Fruit fly (Drosophila melanogaster) whole organism, embryonic: ENCODE results near the gene Pdh.

ENCODE experiments used
- Awh ChIP-seq: fragments of 200-800 bp; sonication (Bioruptor generic); IDR thresholded peaks from 2 replicates; pipeline ENCODE4, ENCODE4 v1.3.6; 2022; ENCODE audit warnings: missing biosample characterization, missing genetic modification characterization
- CG10267 ChIP-seq: fragments of 200-800 bp; sonication (Bioruptor generic); optimal IDR thresholded peaks from 2 replicates; lab custom pipeline; 2018; ENCODE audit warnings: missing biosample characterization, mild to moderate bottlenecking, missing genetic modification characterization, moderate library complexity
- CG10321 ChIP-seq: fragments of 200-800 bp; sonication (Bioruptor generic); IDR thresholded peaks from 2 replicates; pipeline ENCODE4 v1.3.6; 2022; ENCODE audit warnings: missing biosample characterization, missing genetic modification characterization
- CG11504 ChIP-seq: fragments of 200-800 bp; sonication (Bioruptor generic); optimal IDR thresholded peaks from 3 replicates; lab custom pipeline; 2019; ENCODE audit warnings: missing biosample characterization, mild to moderate bottlenecking, missing genetic modification characterization, moderate library complexity
- CG11723 ChIP-seq: fragments of 200-800 bp; sonication (Bioruptor generic); optimal IDR thresholded peaks from 2 replicates; lab custom pipeline; 2017; ENCODE audit warnings: missing biosample characterization, mild to moderate bottlenecking, missing genetic modification characterization
- CG12391 ChIP-seq: fragments of 200-800 bp; sonication (Bioruptor generic); optimal IDR thresholded peaks from 3 replicates; lab custom pipeline; 2018; ENCODE audit warnings: missing biosample characterization, mild to moderate bottlenecking, missing genetic modification characterization, moderate library complexity
- CG13296 ChIP-seq: fragments of 200-800 bp; sonication (Bioruptor generic); optimal IDR thresholded peaks from 3 replicates; lab custom pipeline; 2018; ENCODE audit warnings: missing biosample characterization, mild to moderate bottlenecking, missing genetic modification characterization
- CG14667 ChIP-seq: fragments of 200-800 bp; sonication (Bioruptor generic); IDR thresholded peaks from 2 replicates; pipeline ENCODE4 v1.3.6; 2022; ENCODE audit warnings: missing biosample characterization, missing genetic modification characterization
- CG17186 ChIP-seq: fragments of 200-800 bp; sonication (Bioruptor generic); optimal IDR thresholded peaks from 3 replicates; lab custom pipeline; 2017; ENCODE audit warnings: missing biosample characterization, missing genetic modification reagents, missing genetic modification characterization
- CG1832 ChIP-seq: fragments of 200-800 bp; sonication (Bioruptor generic); optimal IDR thresholded peaks from 2 replicates; lab custom pipeline; 2017; ENCODE audit warnings: missing biosample characterization, mild to moderate bottlenecking, missing genetic modification characterization, inconsistent platforms
- CG2678 ChIP-seq: fragments of 200-800 bp; sonication (Bioruptor generic); optimal IDR thresholded peaks from 3 replicates; lab custom pipeline; 2019; ENCODE audit warnings: missing biosample characterization, mild to moderate bottlenecking, missing genetic modification characterization, moderate library complexity
- CG30403 ChIP-seq: fragments of 200-800 bp; sonication (Bioruptor generic); optimal IDR thresholded peaks from 3 replicates; lab custom pipeline; 2016; ENCODE audit warnings: missing biosample characterization, missing genetic modification characterization
- CG5180 ChIP-seq: fragments of 200-800 bp; sonication (Bioruptor generic); optimal IDR thresholded peaks from 3 replicates; lab custom pipeline; 2017; ENCODE audit warnings: missing biosample characterization, missing genetic modification characterization, mild to moderate bottlenecking, moderate library complexity, missing genetic modification reagents
- CG6175 ChIP-seq: fragments of 200-800 bp; sonication (Bioruptor generic); IDR thresholded peaks from 3 replicates; pipeline ENCODE4 v1.3.6; 2022; ENCODE audit warnings: missing biosample characterization, missing genetic modification characterization
- CG7556 ChIP-seq: fragments of 200-800 bp; sonication (Bioruptor generic); optimal IDR thresholded peaks from 2 replicates; lab custom pipeline; 2017; ENCODE audit warnings: missing biosample characterization, mild to moderate bottlenecking, missing genetic modification characterization
- CG8290 ChIP-seq, 3 experiments: fragments of 200-800 bp; sonication (Bioruptor generic); optimal IDR thresholded peaks; 2 replicates each; lab custom pipeline; 2016 to 2019; ENCODE audit warnings: missing biosample characterization in 3 of 3, missing genetic modification characterization in 3 of 3, mild to moderate bottlenecking in 2 of 3, moderate library complexity in 1 of 3
- CG9437 ChIP-seq: fragments of 200-800 bp; sonication (Bioruptor generic); optimal IDR thresholded peaks from 2 replicates; lab custom pipeline; 2018; ENCODE audit warnings: missing biosample characterization, mild to moderate bottlenecking, missing genetic modification characterization
- CkIIα-i1 ChIP-seq: fragments of 200-800 bp; sonication (Bioruptor generic); IDR thresholded peaks from 2 replicates; pipeline ENCODE4 v1.3.6; 2022; ENCODE audit warnings: missing biosample characterization, missing genetic modification characterization
- Deaf1 ChIP-seq: fragments of 200-800 bp; optimal IDR thresholded peaks from 3 replicates; lab custom pipeline; 2019; ENCODE audit warnings: missing biosample characterization, mild to moderate bottlenecking, missing genetic modification characterization, moderate library complexity
- Lhr ChIP-seq: fragments of 200-800 bp; sonication (Bioruptor generic); optimal IDR thresholded peaks from 3 replicates; lab custom pipeline; 2017; ENCODE audit warnings: mild to moderate bottlenecking, missing biosample characterization, missing genetic modification reagents, missing genetic modification characterization
- Max ChIP-seq: fragments of 200-800 bp; sonication (Bioruptor generic); optimal IDR thresholded peaks from 2 replicates; lab custom pipeline; 2016; ENCODE audit warnings: missing biosample characterization, mild to moderate bottlenecking, missing genetic modification characterization
- Med ChIP-seq: fragments of 200-800 bp; sonication (Bioruptor generic); peaks from one replicate; lab custom pipeline; 2016; ENCODE audit warnings: missing biosample characterization, missing genetic modification characterization, mild to moderate bottlenecking, inconsistent platforms, moderate library complexity
- NFAT ChIP-seq: fragments of 200-800 bp; sonication (Bioruptor generic); IDR thresholded peaks from 2 replicates; pipeline ENCODE4 v1.3.6; 2022; ENCODE audit warnings: missing biosample characterization, missing genetic modification characterization
- Oli ChIP-seq: fragments of 200-800 bp; sonication (Bioruptor generic); optimal IDR thresholded peaks from 2 replicates; lab custom pipeline; 2018; ENCODE audit warnings: missing biosample characterization, mild to moderate bottlenecking, missing genetic modification characterization, moderate library complexity
- Ptx1 ChIP-seq: fragments of 200-800 bp; sonication (Bioruptor generic); IDR thresholded peaks from 2 replicates; pipeline ENCODE4 v1.3.6; 2022; ENCODE audit warnings: missing biosample characterization, missing genetic modification characterization
- Rfx ChIP-seq: fragments of 200-800 bp; sonication (Bioruptor generic); IDR thresholded peaks from 2 replicates; pipeline ENCODE4 v1.3.6; 2022; ENCODE audit warnings: missing biosample characterization, missing genetic modification characterization
- Rx ChIP-seq: fragments of 200-800 bp; sonication (Bioruptor generic); IDR thresholded peaks from 2 replicates; pipeline ENCODE4 v1.3.6; 2022; ENCODE audit warnings: missing biosample characterization, missing genetic modification characterization
- chinmo ChIP-seq: fragments of 200-800 bp; sonication (Bioruptor generic); IDR thresholded peaks from 4 replicates; pipeline ENCODE4 v1.3.6; 2022; ENCODE audit warnings: missing biosample characterization, missing genetic modification characterization; ENCODE audit not compliant: partially characterized antibody
- ci ChIP-seq: fragments of 200-800 bp; sonication (Bioruptor generic); IDR thresholded peaks from 3 replicates; pipeline ENCODE4 v1.3.6; 2022; ENCODE audit warnings: missing biosample characterization, missing genetic modification characterization
- ewg ChIP-seq: fragments of 200-800 bp; sonication (Bioruptor generic); optimal IDR thresholded peaks from 3 replicates; lab custom pipeline; 2017; ENCODE audit warnings: mild to moderate bottlenecking, missing biosample characterization, missing genetic modification reagents, missing genetic modification characterization
- grau ChIP-seq: fragments of 200-800 bp; optimal IDR thresholded peaks from 3 replicates; lab custom pipeline; 2019; ENCODE audit warnings: missing biosample characterization, mild to moderate bottlenecking, missing genetic modification characterization, moderate library complexity
- hkb ChIP-seq, 2 experiments: fragments of 200-800 bp in 1 of 2; fragments of >200 bp in 1 of 2; sonication (Bioruptor generic) in 1 of 2; IDR thresholded peaks in 1 of 2; optimal IDR thresholded peaks in 1 of 2; 2 replicates each; pipeline versions ENCODE4 v1.3.6 to Lab custom; 2017 to 2022; ENCODE audit warnings: missing biosample characterization in 1 of 2, missing genetic modification characterization in 1 of 2
- jigr1 ChIP-seq: fragments of 200-800 bp; sonication (Bioruptor generic); IDR thresholded peaks from 3 replicates; pipeline ENCODE4 v1.3.6; 2022; ENCODE audit warnings: missing biosample characterization, missing genetic modification characterization
- lab ChIP-seq: fragments of 200-800 bp; sonication (Bioruptor generic); optimal IDR thresholded peaks from 3 replicates; lab custom pipeline; 2017; ENCODE audit warnings: missing biosample characterization, missing genetic modification characterization, mild to moderate bottlenecking, moderate library complexity, missing genetic modification reagents
- lmd ChIP-seq: fragments of 200-800 bp; sonication (Bioruptor generic); IDR thresholded peaks from 2 replicates; pipeline ENCODE4 v1.3.6; 2022; ENCODE audit warnings: missing biosample characterization, missing genetic modification characterization
- nerfin-1 ChIP-seq: fragments of 200-800 bp; sonication (Bioruptor generic); optimal IDR thresholded peaks from 3 replicates; lab custom pipeline; 2019; ENCODE audit warnings: missing biosample characterization, mild to moderate bottlenecking, missing genetic modification characterization, moderate library complexity
- nmo ChIP-seq: fragments of 200-800 bp; sonication (Bioruptor generic); optimal IDR thresholded peaks from 2 replicates; lab custom pipeline; 2018; ENCODE audit warnings: missing biosample characterization, mild to moderate bottlenecking, missing genetic modification characterization, moderate library complexity
- row ChIP-seq: fragments of 200-800 bp; sonication (Bioruptor generic); IDR thresholded peaks from 3 replicates; pipeline ENCODE4 v1.3.6; 2022; ENCODE audit warnings: missing biosample characterization, missing genetic modification characterization
- run ChIP-seq: fragments of 200-800 bp; sonication (Bioruptor generic); optimal IDR thresholded peaks from 3 replicates; lab custom pipeline; 2018; ENCODE audit warnings: missing biosample characterization, mild to moderate bottlenecking, missing genetic modification characterization
- seq ChIP-seq: fragments of 200-800 bp; sonication (Bioruptor generic); IDR thresholded peaks from 2 replicates; pipeline ENCODE4 v1.3.6; 2022; ENCODE audit warnings: missing biosample characterization, missing genetic modification characterization
- sisA ChIP-seq: fragments of 200-800 bp; sonication (Bioruptor generic); IDR thresholded peaks from 2 replicates; pipeline ENCODE4 v1.3.6; 2022; ENCODE audit warnings: missing biosample characterization, missing genetic modification characterization
- slbo ChIP-seq: fragments of 200-800 bp; sonication (Bioruptor generic); IDR thresholded peaks from 2 replicates; pipeline ENCODE4 v1.3.6; 2022; ENCODE audit warnings: missing biosample characterization, missing genetic modification characterization
- sug ChIP-seq: fragments of 200-800 bp; optimal IDR thresholded peaks from 2 replicates; lab custom pipeline; 2019; ENCODE audit warnings: missing biosample characterization, mild to moderate bottlenecking, missing genetic modification characterization, moderate library complexity
- ttk ChIP-seq: fragments of 200-800 bp; sonication (Bioruptor generic); IDR thresholded peaks from 2 replicates; pipeline ENCODE4 v2.1.2; 2022; ENCODE audit warnings: missing biosample characterization, missing genetic modification characterization
- usp ChIP-seq: fragments of >200 bp; optimal IDR thresholded peaks from 2 replicates; lab custom pipeline; 2017; ENCODE audit warnings: missing biosample characterization, missing genetic modification characterization
- vvl ChIP-seq: fragments of 200-800 bp; sonication (Bioruptor generic); IDR thresholded peaks from 2 replicates; pipeline ENCODE4 v1.3.6; 2022; ENCODE audit warnings: missing biosample characterization, missing genetic modification characterization
- zen ChIP-seq: fragments of 200-800 bp; sonication (Bioruptor generic); optimal IDR thresholded peaks from 3 replicates; lab custom pipeline; 2018; ENCODE audit warnings: missing biosample characterization, mild to moderate bottlenecking, missing genetic modification characterization, moderate library complexity

Pdh gene

DNA sequence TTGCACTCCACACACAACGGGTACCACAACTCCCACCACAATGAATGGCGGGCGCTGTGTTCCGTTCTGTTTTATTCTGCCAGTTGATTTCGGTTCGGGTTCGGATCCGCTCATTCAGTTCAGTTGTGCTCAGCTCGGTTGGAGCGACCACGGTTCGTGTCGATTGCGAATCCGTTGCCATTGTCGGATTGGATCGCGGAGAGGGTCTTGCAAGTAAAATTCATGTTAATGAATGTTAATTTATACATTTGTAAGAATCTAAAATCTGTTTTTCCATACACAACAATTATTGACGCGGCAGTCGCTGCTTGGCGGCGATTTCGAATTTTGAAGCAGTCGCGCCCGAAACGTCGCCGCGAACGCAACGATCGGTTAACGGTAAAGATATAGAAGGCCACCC, 40.4 kb upstream of the Pdh start, which contains the start of gene Gagr:
Gene Gagr (plus strand): TSS at position 81 of the 400 bp plus-strand sequence.
- TF ChIP-seq ewg (GFP tag; lab: Kevin White, UChicago) (no peak), Deaf1 (tag; lab: Kevin White, UChicago) (peak; percentile 77), slbo (GFP tag; lab: Robert Waterston, UW) (0 out of 2 replicates have a peak, but pooled peaks have one; percentile 25), CG17186 (GFP tag; lab: Kevin White, UChicago) (no peak), Ptx1 (no peak), CG5180 (GFP tag; lab: Kevin White, UChicago) (peak; percentile 40), CkIIα-i1 (no peak), Awh (GFP tag; lab: Robert Waterston, UW) (no peak), chinmo (0 out of 4 replicates have a peak, but pooled peaks have one; percentile 60), usp (no peak), seq (GFP tag; lab: Robert Waterston, UW) (no peak), CG11723 (no peak), Rx (0 out of 2 replicates have a peak, but pooled peaks have one; percentile 10), sisA (no peak), Rfx (GFP tag; lab: Robert Waterston, UW) (0 out of 2 replicates have a peak, but pooled peaks have one; percentile 22), vvl (GFP tag; lab: Robert Waterston, UW) (peak; percentile 65; the same call in 1 of the 2 replicates), zen (no peak)

dm6 chr3L:16393700-16394099, 39.6 kb upstream of the Pdh start:
- TF ChIP-seq CG5180 (GFP tag; lab: Kevin White, UChicago) (peak; percentile 54), hkb (optimal IDR thresholded peaks at IDR 0.05; lab: Kevin White, UChicago) (no peak), hkb (GFP tag; IDR thresholded peaks at IDR 0.05; lab: Robert Waterston, UW) (0 out of 2 replicates have a peak, but pooled peaks have one; percentile 8), CG8290 (GFP tag; optimal IDR thresholded peaks at IDR 0.05; lab: Kevin White, UChicago) (no peak), CG8290 (tag; optimal IDR thresholded peaks at IDR 0.05; lab: Kevin White, UChicago) (peak in 1 of 2 experiments; percentile 21), zen (peak; percentile 11), jigr1 (GFP tag; lab: Robert Waterston, UW) (no peak), CG14667 (GFP tag; lab: Robert Waterston, UW) (no peak), Med (GFP tag; lab: Kevin White, UChicago) (peak; percentile 41), lab (GFP tag; lab: Kevin White, UChicago) (peak; percentile 22), nerfin-1 (tag; lab: Kevin White, UChicago) (no peak), sug (tag; lab: Kevin White, UChicago) (peak; percentile 5), CG13296 (GFP tag; lab: Kevin White, UChicago) (no peak), CG1832 (GFP tag; lab: Kevin White, UChicago) (peak; percentile 24), ci (peak; percentile 11; the same call in 1 of the 3 replicates), Lhr (GFP tag; lab: Kevin White, UChicago) (no peak), Deaf1 (tag; lab: Kevin White, UChicago) (peak; percentile 66), NFAT (GFP tag; lab: Robert Waterston, UW) (0 out of 2 replicates have a peak, but pooled peaks have one; percentile 4), CG6175 (GFP tag; lab: Robert Waterston, UW) (peak; percentile 81; the same call in 2 of the 3 replicates), row (GFP tag; lab: Robert Waterston, UW) (peak; percentile 43; the same call in 2 of the 3 replicates), CG10321 (GFP tag; lab: Robert Waterston, UW) (peak; percentile 64; the same call in 1 of the 2 replicates), run (tag; lab: Kevin White, UChicago) (no peak)

DNA sequence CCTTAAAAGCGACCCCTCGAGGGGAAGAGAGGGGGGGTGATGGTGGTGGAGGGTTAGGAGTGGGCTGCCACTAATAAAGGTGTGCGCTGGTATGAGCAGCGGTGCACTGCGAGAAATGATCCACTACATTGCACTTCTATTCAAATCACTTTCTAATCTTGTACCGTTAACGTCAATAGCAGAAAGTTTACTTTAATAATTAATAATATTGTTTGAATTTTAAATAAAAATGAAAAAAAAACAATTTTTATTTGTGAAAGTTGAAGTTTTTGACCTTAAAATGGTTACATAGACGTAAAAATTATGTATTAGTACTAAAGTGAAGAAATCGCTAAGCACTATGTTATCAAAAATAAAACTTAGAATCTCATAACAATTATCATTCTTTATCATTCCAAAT, 38.8 kb upstream of the Pdh start:
- TF ChIP-seq CG30403 (GFP tag; lab: Kevin White, UChicago) (peak; percentile 21), CG10267 (tag; lab: Kevin White, UChicago) (peak; percentile 1), Max (no peak), lab (GFP tag; lab: Kevin White, UChicago) (no peak), CG12391 (tag; lab: Kevin White, UChicago) (peak; percentile 3), CG7556 (peak; percentile 22), CG9437 (peak; percentile 33), grau (tag; lab: Kevin White, UChicago) (peak; percentile 41), Oli (tag; lab: Kevin White, UChicago) (peak; percentile 3), row (GFP tag; lab: Robert Waterston, UW) (0 out of 3 replicates have a peak, but pooled peaks have one; percentile 12), sisA (0 out of 2 replicates have a peak, but pooled peaks have one; percentile 7), ttk (no peak), nmo (peak; percentile 32), lmd (0 out of 2 replicates have a peak, but pooled peaks have one; percentile 24), CG11504 (tag; lab: Kevin White, UChicago) (peak; percentile 60), CG2678 (tag; lab: Kevin White, UChicago) (peak; percentile 62)
